Fruit fly (Drosophila melanogaster) whole organism, embryonic: ENCODE measurements around the gene aph-1.

ENCODE experiments used
- Ada2b ChIP-seq: fragments of 200-800 bp; sonication (Bioruptor generic); IDR thresholded peaks from 2 replicates; pipeline ENCODE4 v1.3.6; 2022; ENCODE audit warnings: missing biosample characterization, missing genetic modification characterization
- CG10366 ChIP-seq: fragments of 200-800 bp; sonication (Bioruptor generic); IDR thresholded peaks from 2 replicates; pipeline ENCODE4 v1.3.6; 2022; ENCODE audit warnings: missing biosample characterization, missing genetic modification characterization
- CG11560 ChIP-seq: fragments of 200-800 bp; sonication (Bioruptor generic); IDR thresholded peaks from 3 replicates; pipeline ENCODE4 v1.3.6; 2022; ENCODE audit warnings: missing biosample characterization, missing genetic modification characterization
- CG11695 ChIP-seq: fragments of 200-800 bp; sonication (Bioruptor generic); IDR thresholded peaks from 3 replicates; pipeline ENCODE4 v1.3.6; 2022; ENCODE audit warnings: missing biosample characterization, missing genetic modification characterization
- CG12236 ChIP-seq: fragments of 200-800 bp; sonication (Bioruptor generic); optimal IDR thresholded peaks from 2 replicates; lab custom pipeline; 2016; ENCODE audit warnings: missing biosample characterization, missing genetic modification characterization
- CG13287 ChIP-seq: fragments of 200-800 bp; sonication (Bioruptor generic); IDR thresholded peaks from 2 replicates; pipeline ENCODE4 v1.3.6; 2022; ENCODE audit warnings: missing biosample characterization, missing genetic modification characterization; ENCODE audit not compliant: partially characterized antibody
- CG13296 ChIP-seq: fragments of 200-800 bp; sonication (Bioruptor generic); optimal IDR thresholded peaks from 3 replicates; lab custom pipeline; 2018; ENCODE audit warnings: missing biosample characterization, mild to moderate bottlenecking, missing genetic modification characterization
- CG14014 ChIP-seq: fragments of 200-800 bp; sonication (Bioruptor generic); IDR thresholded peaks from 2 replicates; pipeline ENCODE4 v1.3.6; 2022; ENCODE audit warnings: missing biosample characterization, missing genetic modification characterization
- CG15269 ChIP-seq: fragments of 200-800 bp; sonication (Bioruptor generic); optimal IDR thresholded peaks from 2 replicates; lab custom pipeline; 2018; ENCODE audit warnings: missing biosample characterization, mild to moderate bottlenecking, missing genetic modification characterization, moderate library complexity
- CG1602 ChIP-seq: fragments of 200-800 bp; sonication (Bioruptor generic); optimal IDR thresholded peaks from 3 replicates; lab custom pipeline; 2016; ENCODE audit warnings: missing biosample characterization, missing genetic modification characterization
- CG16779 ChIP-seq: fragments of 200-800 bp; sonication (Bioruptor generic); IDR thresholded peaks from 2 replicates; pipeline ENCODE4 v1.3.6; 2022; ENCODE audit warnings: missing biosample characterization, missing genetic modification characterization
- CG17829 ChIP-seq: fragments of 200-800 bp; optimal IDR thresholded peaks from 2 replicates; lab custom pipeline; 2019; ENCODE audit warnings: missing biosample characterization, mild to moderate bottlenecking, missing genetic modification characterization, moderate library complexity
- CG32767 ChIP-seq: fragments of 200-800 bp; sonication (Bioruptor generic); IDR thresholded peaks from 2 replicates; pipeline ENCODE4 v1.3.6; 2022; ENCODE audit warnings: missing biosample characterization, missing genetic modification characterization
- CG3407 ChIP-seq: fragments of 200-800 bp; sonication (Bioruptor generic); optimal IDR thresholded peaks from 2 replicates; lab custom pipeline; 2018; ENCODE audit warnings: missing biosample characterization, mild to moderate bottlenecking, missing genetic modification characterization
- CG6854 ChIP-seq: fragments of 200-800 bp; sonication (Bioruptor generic); optimal IDR thresholded peaks from 3 replicates; lab custom pipeline; 2017; ENCODE audit warnings: missing biosample characterization, mild to moderate bottlenecking, missing genetic modification characterization
- CG7839 ChIP-seq: fragments of 200-800 bp; sonication (Bioruptor generic); optimal IDR thresholded peaks from 3 replicates; lab custom pipeline; 2018; ENCODE audit warnings: missing biosample characterization, mild to moderate bottlenecking, missing genetic modification characterization, moderate library complexity
- CG8388 ChIP-seq: fragments of 200-800 bp; sonication (Bioruptor generic); optimal IDR thresholded peaks from 2 replicates; lab custom pipeline; 2019; ENCODE audit warnings: missing biosample characterization, mild to moderate bottlenecking, missing genetic modification characterization, moderate library complexity
- Camta ChIP-seq: fragments of 200-800 bp; sonication (Bioruptor generic); optimal IDR thresholded peaks from 2 replicates; lab custom pipeline; 2016; ENCODE audit warnings: missing biosample characterization, missing genetic modification characterization
- CkIIα-i1 ChIP-seq: fragments of 200-800 bp; sonication (Bioruptor generic); IDR thresholded peaks from 2 replicates; pipeline ENCODE4 v1.3.6; 2022; ENCODE audit warnings: missing biosample characterization, missing genetic modification characterization
- CoRest ChIP-seq: fragments of 200-800 bp; sonication (Bioruptor generic); optimal IDR thresholded peaks from 3 replicates; lab custom pipeline; 2018; ENCODE audit warnings: missing biosample characterization, mild to moderate bottlenecking, missing genetic modification characterization, moderate library complexity
- ERR ChIP-seq: fragments of 200-800 bp; sonication (Bioruptor generic); optimal IDR thresholded peaks from 2 replicates; lab custom pipeline; 2016; ENCODE audit warnings: missing biosample characterization, missing genetic modification characterization
- HLH54F ChIP-seq: fragments of 200-800 bp; sonication (Bioruptor generic); optimal IDR thresholded peaks from 3 replicates; lab custom pipeline; 2016; ENCODE audit warnings: missing biosample characterization, missing genetic modification characterization
- Hey ChIP-seq: fragments of 200-800 bp; sonication (Bioruptor generic); optimal IDR thresholded peaks from 3 replicates; lab custom pipeline; 2018; ENCODE audit warnings: missing biosample characterization, mild to moderate bottlenecking, missing genetic modification characterization
- MESR4 ChIP-seq: fragments of 200-800 bp; sonication (Bioruptor generic); optimal IDR thresholded peaks from 2 replicates; lab custom pipeline; 2018; ENCODE audit warnings: missing biosample characterization, mild to moderate bottlenecking, missing genetic modification characterization, moderate library complexity
- Oli ChIP-seq: fragments of 200-800 bp; sonication (Bioruptor generic); optimal IDR thresholded peaks from 2 replicates; lab custom pipeline; 2018; ENCODE audit warnings: missing biosample characterization, mild to moderate bottlenecking, missing genetic modification characterization, moderate library complexity
- Opbp ChIP-seq: fragments of 200-800 bp; sonication (Bioruptor generic); IDR thresholded peaks from 3 replicates; pipeline ENCODE4 v1.3.6; 2022; ENCODE audit warnings: missing biosample characterization, missing genetic modification characterization; ENCODE audit not compliant: partially characterized antibody
- TFAM ChIP-seq: fragments of 200-800 bp; sonication (Bioruptor generic); optimal IDR thresholded peaks from 2 replicates; lab custom pipeline; 2017; ENCODE audit warnings: missing biosample characterization, missing genetic modification characterization, inconsistent platforms
- Tbp ChIP-seq: fragments of >200 bp; optimal IDR thresholded peaks from 2 replicates; lab custom pipeline; 2018; ENCODE audit warnings: missing biosample characterization, missing genetic modification characterization
- Vsx1 ChIP-seq: fragments of 200-800 bp; sonication (Bioruptor generic); optimal IDR thresholded peaks from 2 replicates; lab custom pipeline; 2017; ENCODE audit warnings: missing biosample characterization, mild to moderate bottlenecking, missing genetic modification characterization, missing genetic modification reagents
- Xbp1 ChIP-seq: fragments of 200-800 bp; sonication (Bioruptor generic); optimal IDR thresholded peaks from 3 replicates; lab custom pipeline; 2016; ENCODE audit warnings: missing biosample characterization, mild to moderate bottlenecking, missing genetic modification characterization
- al ChIP-seq: fragments of 200-800 bp; sonication (Bioruptor generic); IDR thresholded peaks from 2 replicates; pipeline ENCODE4 v1.3.6; 2022; ENCODE audit warnings: missing biosample characterization, missing genetic modification characterization
- ara ChIP-seq: fragments of 200-800 bp; sonication (Bioruptor generic); IDR thresholded peaks from 2 replicates; pipeline ENCODE4 v1.3.6; 2022; ENCODE audit warnings: missing biosample characterization, missing genetic modification characterization
- bcd ChIP-seq: fragments of 200-800 bp; sonication (Bioruptor generic); optimal IDR thresholded peaks from 2 replicates; lab custom pipeline; 2017; ENCODE audit warnings: missing biosample characterization, mild to moderate bottlenecking, missing genetic modification characterization
- bsh ChIP-seq, 2 experiments: fragments of 200-800 bp; sonication (Bioruptor generic); optimal IDR thresholded peaks; 2 replicates each; lab custom pipeline; 2017 to 2018; ENCODE audit warnings: mild to moderate bottlenecking in 2 of 2, missing biosample characterization in 2 of 2, missing genetic modification characterization in 2 of 2, moderate library complexity in 1 of 2
- chn ChIP-seq: fragments of 200-800 bp; sonication (Bioruptor generic); optimal IDR thresholded peaks from 2 replicates; lab custom pipeline; 2016; ENCODE audit warnings: missing biosample characterization, missing genetic modification characterization
- corto ChIP-seq: fragments of 200-800 bp; sonication (Bioruptor generic); optimal IDR thresholded peaks from 2 replicates; lab custom pipeline; 2016; ENCODE audit warnings: missing biosample characterization, mild to moderate bottlenecking, missing genetic modification characterization, moderate library complexity
- dati ChIP-seq: fragments of 200-800 bp; sonication (Bioruptor generic); IDR thresholded peaks from 2 replicates; pipeline ENCODE4 v1.3.6; 2022; ENCODE audit warnings: missing biosample characterization, missing genetic modification characterization
- dm ChIP-seq: fragments of 200-800 bp; sonication (Bioruptor generic); optimal IDR thresholded peaks from 3 replicates; lab custom pipeline; 2016; ENCODE audit warnings: missing biosample characterization, missing genetic modification characterization
- emc ChIP-seq: fragments of 200-800 bp; sonication (Bioruptor generic); optimal IDR thresholded peaks from 2 replicates; lab custom pipeline; 2016; ENCODE audit warnings: missing biosample characterization, missing genetic modification characterization
- esg ChIP-seq: fragments of 200-800 bp; sonication (Bioruptor generic); conservative IDR thresholded peaks from 2 replicates; pipeline ENCODE4 v1.3.6; 2022; ENCODE audit warnings: missing biosample characterization, missing genetic modification characterization
- fd96Cb ChIP-seq: fragments of 200-800 bp; sonication (Bioruptor generic); optimal IDR thresholded peaks from 2 replicates; lab custom pipeline; 2018; ENCODE audit warnings: missing biosample characterization, mild to moderate bottlenecking, missing genetic modification characterization, moderate library complexity
- gce ChIP-seq: fragments of 200-800 bp; sonication (Bioruptor generic); IDR thresholded peaks from 3 replicates; pipeline ENCODE4 v1.3.6; 2022; ENCODE audit warnings: missing biosample characterization, missing genetic modification characterization
- gcm ChIP-seq: fragments of 200-800 bp; sonication (Bioruptor generic); optimal IDR thresholded peaks from 2 replicates; lab custom pipeline; 2019; ENCODE audit warnings: missing biosample characterization, mild to moderate bottlenecking, missing genetic modification characterization, moderate library complexity
- jumu ChIP-seq: fragments of 200-800 bp; sonication (Bioruptor generic); optimal IDR thresholded peaks from 3 replicates; lab custom pipeline; 2016; ENCODE audit warnings: missing biosample characterization, missing genetic modification characterization
- nmo ChIP-seq: fragments of 200-800 bp; sonication (Bioruptor generic); optimal IDR thresholded peaks from 2 replicates; lab custom pipeline; 2018; ENCODE audit warnings: missing biosample characterization, mild to moderate bottlenecking, missing genetic modification characterization, moderate library complexity
- org-1 ChIP-seq: fragments of 200-800 bp; sonication (Bioruptor generic); optimal IDR thresholded peaks from 2 replicates; lab custom pipeline; 2017; ENCODE audit warnings: missing biosample characterization, missing genetic modification characterization
- pros ChIP-seq: fragments of 200-800 bp; sonication (Bioruptor generic); optimal IDR thresholded peaks from 3 replicates; lab custom pipeline; 2019; ENCODE audit warnings: missing biosample characterization, mild to moderate bottlenecking, missing genetic modification characterization, moderate library complexity
- stwl ChIP-seq: fragments of 200-800 bp; sonication (Bioruptor generic); optimal IDR thresholded peaks from 3 replicates; lab custom pipeline; 2018; ENCODE audit warnings: missing biosample characterization, mild to moderate bottlenecking, missing genetic modification characterization, moderate library complexity
- usp ChIP-seq: fragments of >200 bp; optimal IDR thresholded peaks from 2 replicates; lab custom pipeline; 2017; ENCODE audit warnings: missing biosample characterization, missing genetic modification characterization

aph-1 gene

dm6 chr2L:2765659-2766373 lies at the start of gene aph-1, which contains the start of gene Snx21 (continued):
- TF ChIP-seq CG11560 (tag; lab: Robert Waterston, UW) (peak; percentile 81; the same call in 2 of the 3 replicates), CG13287 (GFP tag; lab: Robert Waterston, UW) (peak; percentile 28; the same call in 1 of the 2 replicates), fd96Cb (peak; percentile 90), jumu (GFP tag; lab: Kevin White, UChicago) (peak; percentile 87), CG14014 (GFP tag; lab: Robert Waterston, UW) (peak; percentile 85), corto (GFP tag; lab: Kevin White, UChicago) (peak; percentile 90), CoRest (tag; lab: Kevin White, UChicago) (peak; percentile 95), CG11695 (GFP tag; lab: Robert Waterston, UW) (peak; percentile 93), Ada2b (peak; percentile 74), esg (peak; percentile 85), emc (peak; percentile 80), Camta (GFP tag; lab: Kevin White, UChicago) (peak; percentile 81), Tbp (GFP tag; lab: Kevin White, UChicago) (no peak), Hey (tag; lab: Kevin White, UChicago) (peak; percentile 57), CG1602 (GFP tag; lab: Kevin White, UChicago) (peak; percentile 92), pros (GFP tag; lab: Kevin White, UChicago) (peak; percentile 46), CG6854 (GFP tag; lab: Kevin White, UChicago) (peak; percentile 88), MESR4 (GFP tag; lab: Kevin White, UChicago) (peak; percentile 56), CG17829 (peak; percentile 93), CG12236 (GFP tag; lab: Kevin White, UChicago) (peak; percentile 54), CG32767 (GFP tag; lab: Robert Waterston, UW) (peak; percentile 89), usp (GFP tag; lab: Kevin White, UChicago) (no peak), Opbp (no peak), nmo (GFP tag; lab: Kevin White, UChicago) (peak; percentile 95), gcm (peak; percentile 91), CkIIα-i1 (GFP tag; lab: Robert Waterston, UW) (no peak), chn (GFP tag; lab: Kevin White, UChicago) (peak; percentile 89), CG3407 (GFP tag; lab: Kevin White, UChicago) (peak; percentile 83), gce (GFP tag; lab: Robert Waterston, UW) (peak; percentile 56; the same call in 1 of the 3 replicates), CG8388 (GFP tag; lab: Kevin White, UChicago) (peak; percentile 90), TFAM (GFP tag; lab: Kevin White, UChicago) (peak; percentile 16), dati (GFP tag; lab: Robert Waterston, UW) (no peak; the same call in 1 of the 2 replicates), bsh (GFP tag; optimal IDR thresholded peaks at IDR 0.05; lab: Kevin White, UChicago) (peak; percentile 64 to 93), Xbp1 (GFP tag; lab: Kevin White, UChicago) (peak; percentile 92), Vsx1 (GFP tag; lab: Kevin White, UChicago) (peak; percentile 87), al (GFP tag; lab: Robert Waterston, UW) (peak; percentile 81), CG10366 (GFP tag; lab: Robert Waterston, UW) (peak; percentile 85), CG16779 (GFP tag; lab: Robert Waterston, UW) (peak; percentile 14; the same call in 1 of the 2 replicates), bcd (GFP tag; lab: Kevin White, UChicago) (peak; percentile 91), CG7839 (tag; lab: Kevin White, UChicago) (peak; percentile 96), org-1 (peak; percentile 86), HLH54F (GFP tag; lab: Kevin White, UChicago) (peak; percentile 93), CG15269 (peak; percentile 95), CG13296 (GFP tag; lab: Kevin White, UChicago) (peak; percentile 91), ara (GFP tag; lab: Robert Waterston, UW) (peak; percentile 74), Oli (peak; percentile 94), ERR (GFP tag; lab: Kevin White, UChicago) (peak; percentile 70), stwl (tag; lab: Kevin White, UChicago) (peak; percentile 46), dm (peak; percentile 76)
